4 worm cellular contexts compared by ENCODE assay signal in the genomic region with DNA sequence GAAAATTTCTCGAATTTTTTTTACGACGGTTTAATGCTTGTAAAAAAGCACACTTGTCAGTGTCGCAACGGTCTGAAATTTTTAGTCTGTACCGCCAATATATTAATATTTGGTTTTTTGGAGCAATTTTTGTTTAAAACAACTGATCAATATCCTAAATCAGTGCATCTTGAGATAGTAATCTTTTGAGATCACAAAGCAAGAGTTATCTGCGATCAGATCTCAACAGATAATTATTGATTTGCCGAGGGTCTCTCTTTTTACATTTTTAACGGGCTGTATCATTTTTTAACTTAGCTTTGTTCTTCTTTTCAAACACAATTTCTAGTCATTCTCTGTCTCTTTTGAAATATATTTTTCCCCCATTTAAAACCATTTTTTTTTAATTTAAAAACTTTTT.
TF ChIP-seq lines count a peak whose summit lies in the region.

No protein-coding gene starts in this region.

TF ChIP-seq in whole organism, L1 larva, 84 proteins besides CTCF, POLR2A, EP300 and RAD21:
- TF ChIP-seq egl-27 (tag; optimal IDR thresholded peaks at IDR 0.05; lab: Kevin White, UChicago) (no peak), fkh-4 (tag; optimal IDR thresholded peaks at IDR 0.05; lab: Kevin White, UChicago; ENCODE audit: borderline replicate concordance) (no peak), ceh-88 (GFP tag; IDR thresholded peaks at IDR 0.05; lab: Robert Waterston, UW) (no peak), ceh-82 (tag; optimal IDR thresholded peaks at IDR 0.05; lab: Kevin White, UChicago) (no peak), nhr-71 (tag; optimal IDR thresholded peaks at IDR 0.05; lab: Kevin White, UChicago) (no peak), nhr-85 (tag; lab: Kevin White, UChicago) (peak; percentile 69), zag-1 (tag; optimal IDR thresholded peaks at IDR 0.05; lab: Kevin White, UChicago) (no peak), pag-3 (tag; optimal IDR thresholded peaks at IDR 0.05; lab: Kevin White, UChicago; ENCODE audit: borderline replicate concordance, insufficient read depth) (no peak)

TF ChIP-seq in whole organism, L2 larva, 48 proteins besides CTCF, POLR2A, EP300 and RAD21:
- peak; percentile 75 for TF ChIP-seq elt-1 (tag; optimal IDR thresholded peaks at IDR 0.05; lab: Kevin White, UChicago)
- TF ChIP-seq nhr-21 (tag; optimal IDR thresholded peaks at IDR 0.05; lab: Kevin White, UChicago) = no peak
- TF ChIP-seq snpc-4 (tag; optimal IDR thresholded peaks at IDR 0.05; lab: Kevin White, UChicago) = no peak

TF ChIP-seq in whole organism, L3 larva, 47 proteins besides CTCF, POLR2A, EP300 and RAD21:
- no peak for TF ChIP-seq eor-1 (tag; optimal IDR thresholded peaks at IDR 0.05; lab: Kevin White, UChicago)
- no peak for TF ChIP-seq fkh-2 (tag; optimal IDR thresholded peaks at IDR 0.05; lab: Kevin White, UChicago)
- TF ChIP-seq elt-1 (tag; optimal IDR thresholded peaks at IDR 0.05; lab: Kevin White, UChicago) = peak; percentile 87
- TF ChIP-seq ceh-82 (tag; optimal IDR thresholded peaks at IDR 0.05; lab: Kevin White, UChicago) = no peak

TF ChIP-seq in whole organism, mixed stage, embryonic, 35 proteins besides CTCF, POLR2A, EP300 and RAD21:
- TF ChIP-seq elt-1 (tag; optimal IDR thresholded peaks at IDR 0.05; lab: Kevin White, UChicago; ENCODE audit: borderline replicate concordance, insufficient read depth) (peak; percentile 90), flh-1 (GFP tag; optimal IDR thresholded peaks at IDR 0.05; lab: Kevin White, UChicago) (no peak)
